Fruit fly (Drosophila melanogaster) whole organism: ENCODE data around the gene CG46399.

ENCODE experiments used
- CG8478 ChIP-seq: fragments of >200 bp; optimal IDR thresholded peaks from 2 replicates; lab custom pipeline; 2018; ENCODE audit warnings: inconsistent platforms
- Dll ChIP-seq: fragments of >200 bp; optimal IDR thresholded peaks from 2 replicates; lab custom pipeline; 2017
- EcR ChIP-seq, 2 experiments: fragments of >200 bp; optimal IDR thresholded peaks; 2 replicates each; lab custom pipeline; 2017; ENCODE audit warnings: missing biosample characterization in 2 of 2, missing genetic modification characterization in 2 of 2, missing genetic modification reagents in 2 of 2
- pan ChIP-seq: fragments of >200 bp; optimal IDR thresholded peaks from 2 replicates; lab custom pipeline; 2017
- psq ChIP-seq: fragments of >200 bp; optimal IDR thresholded peaks from 2 replicates; lab custom pipeline; 2017
- usp ChIP-seq: fragments of >200 bp; optimal IDR thresholded peaks from 2 replicates; lab custom pipeline; 2017; ENCODE audit warnings: missing biosample characterization, missing genetic modification characterization, mixed read lengths

Gene CG46399

DNA sequence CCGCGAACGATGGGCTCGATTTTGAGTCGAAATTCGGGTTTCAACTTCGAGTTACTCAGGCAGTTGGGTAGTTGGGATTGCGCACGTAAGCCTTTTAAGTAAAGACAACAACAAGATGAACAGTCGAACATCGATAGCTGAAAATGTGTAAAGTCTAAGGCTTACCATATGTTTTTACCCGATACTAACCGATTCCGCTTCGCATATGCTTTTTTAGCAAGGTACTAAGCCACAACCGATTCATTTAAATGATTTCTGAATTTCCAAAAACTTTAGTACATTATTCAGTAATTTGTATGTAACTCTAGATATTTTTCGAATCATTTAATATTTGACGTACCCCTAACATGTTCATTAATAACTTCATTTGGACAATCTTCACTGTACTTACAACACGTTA is 38.5 kb downstream of the CG46399 start:
- TF ChIP-seq usp (GFP tag; lab: Kevin White, UChicago) (no peak), pan (no peak), psq (lab: Kevin White, UChicago) (no peak), CG8478 (lab: Kevin White, UChicago) (no peak), EcR (GFP tag; optimal IDR thresholded peaks at IDR 0.05; lab: Kevin White, UChicago) (no peak)

DNA sequence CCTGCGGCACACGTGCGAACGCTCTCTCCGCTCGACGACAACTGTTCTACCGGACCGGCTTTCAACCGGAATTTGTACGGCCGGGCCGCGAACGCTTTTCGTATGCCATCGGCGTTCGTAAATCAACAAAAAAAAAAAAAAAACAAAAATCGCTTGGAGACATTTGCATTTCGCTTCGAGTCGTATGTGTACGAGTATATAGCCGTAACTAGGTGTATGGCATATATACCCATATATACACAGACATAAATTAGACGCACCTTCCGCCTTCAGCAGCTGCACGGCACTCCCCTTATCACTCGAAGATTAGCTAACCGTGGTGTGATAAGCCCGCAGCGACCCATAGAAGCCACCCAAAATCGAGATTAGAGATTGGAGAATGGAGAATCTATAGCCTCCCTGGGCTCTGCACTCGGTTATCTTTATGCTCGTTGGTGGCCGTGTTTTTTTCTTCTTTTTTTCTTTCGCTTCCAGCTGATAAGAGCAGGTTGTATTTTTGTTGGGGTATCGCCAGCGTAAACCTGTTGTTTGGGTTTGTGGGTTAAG is 46.5 kb downstream of the CG46399 start, which contains the start of gene CG9512:
CG9512 (minus strand) TSS at position 51 of the 546 bp plus-strand sequence.
- TF ChIP-seq psq (lab: Kevin White, UChicago) (no peak), pan (no peak), Dll (lab: Kevin White, UChicago) (no peak), CG8478 (lab: Kevin White, UChicago) (no peak), EcR (GFP tag; optimal IDR thresholded peaks at IDR 0.05; lab: Kevin White, UChicago) (no peak), usp (GFP tag; lab: Kevin White, UChicago) (no peak)

DNA sequence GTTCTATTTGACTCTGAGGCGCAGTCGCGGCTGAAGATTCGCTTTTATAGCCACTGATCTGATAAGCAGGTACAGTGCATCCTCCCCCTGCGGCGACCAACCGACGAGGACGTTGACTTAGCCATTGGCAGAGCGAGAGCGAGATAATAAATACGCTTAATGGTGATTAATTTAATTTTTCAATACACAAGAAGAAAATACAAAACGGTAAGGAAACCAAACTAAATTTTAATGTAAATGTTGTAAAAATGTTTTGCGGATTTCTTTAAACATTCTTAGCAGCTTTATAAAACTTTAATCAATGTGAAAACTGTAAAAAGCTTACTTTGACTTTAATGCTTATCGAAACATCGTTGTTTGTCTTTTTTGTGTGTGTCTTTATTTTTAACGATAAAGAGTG is 50.0 kb downstream of the CG46399 start:
- no peak for TF ChIP-seq psq (lab: Kevin White, UChicago)
- no peak for TF ChIP-seq pan
- no peak for TF ChIP-seq EcR (GFP tag; optimal IDR thresholded peaks at IDR 0.05; lab: Kevin White, UChicago)
- no peak for TF ChIP-seq usp (GFP tag; lab: Kevin White, UChicago)
- no peak for TF ChIP-seq CG8478 (lab: Kevin White, UChicago)
- no peak for TF ChIP-seq Dll (lab: Kevin White, UChicago)
